Fruit fly (Drosophila melanogaster) whole organism, prepupa: Measurements from ENCODE around the gene CG45065.

Experiments
- Blimp-1 ChIP-seq: fragments of 200-800 bp; sonication (Bioruptor generic); optimal IDR thresholded peaks from 3 replicates; lab custom pipeline; 2017; ENCODE audit warnings: missing biosample characterization, missing genetic modification characterization, mild to moderate bottlenecking, moderate library complexity, missing genetic modification reagents
- CG10669 ChIP-seq: fragments of 200-800 bp; sonication (Bioruptor generic); optimal IDR thresholded peaks from 3 replicates; lab custom pipeline; 2018; ENCODE audit warnings: missing biosample characterization, mild to moderate bottlenecking, missing genetic modification characterization, moderate library complexity
- CG11294 ChIP-seq: fragments of 200-800 bp; sonication (Bioruptor generic); IDR thresholded peaks from 2 replicates; pipeline ENCODE4 v1.3.6; 2022; ENCODE audit warnings: missing biosample characterization, missing genetic modification characterization
- CG11762 ChIP-seq: fragments of 200-800 bp; sonication (Bioruptor generic); optimal IDR thresholded peaks from 3 replicates; lab custom pipeline; 2016; ENCODE audit warnings: missing biosample characterization, missing genetic modification characterization; ENCODE audit not compliant: insufficient read depth
- CG11902 ChIP-seq: fragments of 200-800 bp; sonication (Bioruptor generic); optimal IDR thresholded peaks from 3 replicates; lab custom pipeline; 2016; ENCODE audit warnings: missing biosample characterization, missing genetic modification characterization
- CG15336 ChIP-seq: fragments of 200-800 bp; sonication (Bioruptor generic); IDR thresholded peaks from 2 replicates; pipeline ENCODE4 v1.3.6; 2022; ENCODE audit warnings: missing biosample characterization, missing genetic modification characterization
- CG3032 ChIP-seq: fragments of 200-800 bp; optimal IDR thresholded peaks from 2 replicates; lab custom pipeline; 2019; ENCODE audit warnings: missing biosample characterization, mild to moderate bottlenecking, missing genetic modification characterization, moderate library complexity
- CG31627 ChIP-seq: fragments of 200-800 bp; sonication (Bioruptor generic); optimal IDR thresholded peaks from 3 replicates; lab custom pipeline; 2016; ENCODE audit warnings: missing biosample characterization, missing genetic modification characterization
- CG32006 ChIP-seq: fragments of 200-800 bp; sonication (Bioruptor generic); optimal IDR thresholded peaks from 3 replicates; lab custom pipeline; 2017; ENCODE audit warnings: missing biosample characterization, mild to moderate bottlenecking, missing genetic modification characterization
- CG34406 ChIP-seq: fragments of 200-800 bp; sonication (Bioruptor generic); optimal IDR thresholded peaks from 3 replicates; lab custom pipeline; 2016; ENCODE audit warnings: missing biosample characterization, missing genetic modification characterization
- CG3919 ChIP-seq: fragments of 200-800 bp; sonication (Bioruptor generic); optimal IDR thresholded peaks from 3 replicates; lab custom pipeline; 2016; ENCODE audit warnings: missing biosample characterization, missing genetic modification characterization
- CG4318 ChIP-seq: fragments of 200-800 bp; sonication (Bioruptor generic); optimal IDR thresholded peaks from 3 replicates; lab custom pipeline; 2017; ENCODE audit warnings: missing biosample characterization, mild to moderate bottlenecking, missing genetic modification characterization
- CG6163 ChIP-seq: fragments of 200-800 bp; sonication (Bioruptor generic); IDR thresholded peaks from 3 replicates; pipeline ENCODE4 v1.3.6; 2022; ENCODE audit warnings: missing biosample characterization, missing genetic modification characterization
- CG6276 ChIP-seq: fragments of 200-800 bp; sonication (Bioruptor generic); optimal IDR thresholded peaks from 2 replicates; lab custom pipeline; 2017; ENCODE audit warnings: missing biosample characterization, mild to moderate bottlenecking, missing genetic modification characterization
- CG6808 ChIP-seq: fragments of 200-800 bp; sonication (Bioruptor generic); optimal IDR thresholded peaks from 3 replicates; lab custom pipeline; 2017; ENCODE audit warnings: missing biosample characterization, missing genetic modification characterization, mild to moderate bottlenecking, moderate library complexity, missing genetic modification reagents
- CG7368 ChIP-seq: fragments of 200-800 bp; sonication (Bioruptor generic); optimal IDR thresholded peaks from 3 replicates; lab custom pipeline; 2016; ENCODE audit warnings: missing biosample characterization, missing genetic modification characterization
- CG8119 ChIP-seq: fragments of 200-800 bp; sonication (Bioruptor generic); IDR thresholded peaks from 3 replicates; pipeline ENCODE4 v1.3.6; 2022; ENCODE audit warnings: missing biosample characterization, missing genetic modification characterization
- CG8319 ChIP-seq: fragments of 200-800 bp; sonication (Bioruptor generic); optimal IDR thresholded peaks from 3 replicates; lab custom pipeline; 2016; ENCODE audit warnings: missing biosample characterization, missing genetic modification characterization
- CG8632 ChIP-seq: fragments of 200-800 bp; sonication (Bioruptor generic); optimal IDR thresholded peaks from 3 replicates; lab custom pipeline; 2016; ENCODE audit warnings: missing biosample characterization, missing genetic modification characterization
- CG9139 ChIP-seq: fragments of 200-800 bp; sonication (Bioruptor generic); optimal IDR thresholded peaks from 3 replicates; lab custom pipeline; 2017; ENCODE audit warnings: missing biosample characterization, mild to moderate bottlenecking, missing genetic modification characterization
- Eip75B ChIP-seq: fragments of 200-800 bp; sonication (Bioruptor generic); optimal IDR thresholded peaks from 3 replicates; lab custom pipeline; 2016; ENCODE audit warnings: missing biosample characterization, missing genetic modification characterization
- Eip78C ChIP-seq: fragments of 200-800 bp; sonication (Bioruptor generic); peaks from one replicate; lab custom pipeline; 2016; ENCODE audit warnings: missing biosample characterization, missing genetic modification characterization
- Eip93F ChIP-seq: fragments of 200-800 bp; sonication (Bioruptor generic); optimal IDR thresholded peaks from 2 replicates; lab custom pipeline; 2016; ENCODE audit warnings: missing biosample characterization, mild to moderate bottlenecking, missing genetic modification characterization
- Ets21C ChIP-seq: fragments of 200-800 bp; sonication (Bioruptor generic); optimal IDR thresholded peaks from 3 replicates; lab custom pipeline; 2016; ENCODE audit warnings: missing biosample characterization, missing genetic modification characterization
- Gug ChIP-seq: fragments of 200-800 bp; sonication (Bioruptor generic); IDR thresholded peaks from 2 replicates; pipeline ENCODE4 v1.3.6; 2022; ENCODE audit warnings: missing biosample characterization, missing genetic modification characterization
- Hr38 ChIP-seq: sonication (Bioruptor generic); optimal IDR thresholded peaks from 2 replicates; lab custom pipeline; 2016; ENCODE audit warnings: missing biosample characterization, missing genetic modification characterization
- Hr39 ChIP-seq: fragments of 200-800 bp; sonication (Bioruptor generic); optimal IDR thresholded peaks from 2 replicates; lab custom pipeline; 2016; ENCODE audit warnings: missing biosample characterization, missing genetic modification characterization
- Hr4 ChIP-seq: fragments of 200-800 bp; sonication (Bioruptor generic); optimal IDR thresholded peaks from 3 replicates; lab custom pipeline; 2016; ENCODE audit warnings: missing biosample characterization, missing genetic modification characterization
- Met ChIP-seq: fragments of 200-800 bp; sonication (Bioruptor generic); optimal IDR thresholded peaks from 3 replicates; lab custom pipeline; 2016; ENCODE audit warnings: missing biosample characterization, missing genetic modification characterization
- OdsH ChIP-seq: fragments of 200-800 bp; sonication (Bioruptor generic); optimal IDR thresholded peaks from 3 replicates; lab custom pipeline; 2016; ENCODE audit warnings: missing biosample characterization, missing genetic modification characterization
- Smox ChIP-seq: fragments of 200-800 bp; sonication (Bioruptor generic); optimal IDR thresholded peaks from 3 replicates; lab custom pipeline; 2016; ENCODE audit warnings: missing biosample characterization, missing genetic modification characterization
- Sox102F ChIP-seq: fragments of 200-800 bp; sonication (Bioruptor generic); optimal IDR thresholded peaks from 2 replicates; lab custom pipeline; 2016; ENCODE audit warnings: missing biosample characterization, mild to moderate bottlenecking, missing genetic modification characterization
- Sox15 ChIP-seq: fragments of 200-800 bp; sonication (Bioruptor generic); optimal IDR thresholded peaks from 3 replicates; lab custom pipeline; 2016; ENCODE audit warnings: missing biosample characterization, missing genetic modification characterization
- achi ChIP-seq: fragments of 200-800 bp; sonication (Bioruptor generic); optimal IDR thresholded peaks from 3 replicates; lab custom pipeline; 2016; ENCODE audit warnings: missing biosample characterization, missing genetic modification characterization
- acj6 ChIP-seq: fragments of 200-800 bp; sonication (Bioruptor generic); optimal IDR thresholded peaks from 3 replicates; lab custom pipeline; 2016; ENCODE audit warnings: missing biosample characterization, missing genetic modification characterization
- dac ChIP-seq: fragments of 200-800 bp; sonication (Bioruptor generic); optimal IDR thresholded peaks from 2 replicates; lab custom pipeline; 2017; ENCODE audit warnings: missing biosample characterization, mild to moderate bottlenecking, missing genetic modification characterization
- dsx ChIP-seq: fragments of 200-800 bp; optimal IDR thresholded peaks from 3 replicates; lab custom pipeline; 2019; ENCODE audit warnings: missing biosample characterization, mild to moderate bottlenecking, missing genetic modification characterization, moderate library complexity; ENCODE audit not compliant: poor library complexity, severe bottlenecking
- eg ChIP-seq: fragments of 200-800 bp; sonication (Bioruptor generic); IDR thresholded peaks from 3 replicates; pipeline ENCODE4 v1.3.6; 2022; ENCODE audit warnings: missing biosample characterization, missing genetic modification characterization
- esn ChIP-seq: fragments of 200-800 bp; sonication (Bioruptor generic); optimal IDR thresholded peaks from 2 replicates; lab custom pipeline; 2016; ENCODE audit warnings: missing biosample characterization, mild to moderate bottlenecking, missing genetic modification characterization, moderate library complexity
- fd59A ChIP-seq: fragments of 200-800 bp; sonication (Bioruptor generic); optimal IDR thresholded peaks from 2 replicates; lab custom pipeline; 2017; ENCODE audit warnings: missing biosample characterization, mild to moderate bottlenecking, missing genetic modification characterization, missing genetic modification reagents
- fd85E ChIP-seq: fragments of 200-800 bp; sonication (Bioruptor generic); optimal IDR thresholded peaks from 3 replicates; lab custom pipeline; 2016; ENCODE audit warnings: missing biosample characterization, missing genetic modification characterization
- lz ChIP-seq: fragments of 200-800 bp; sonication (Bioruptor generic); optimal IDR thresholded peaks from 3 replicates; lab custom pipeline; 2016; ENCODE audit warnings: missing biosample characterization, missing genetic modification characterization
- net ChIP-seq: fragments of 200-800 bp; sonication (Bioruptor generic); optimal IDR thresholded peaks from 3 replicates; lab custom pipeline; 2016; ENCODE audit warnings: missing biosample characterization, missing genetic modification characterization
- salr ChIP-seq, 2 experiments: fragments of 200-800 bp; sonication (Bioruptor generic); optimal IDR thresholded peaks; 3 replicates each; lab custom pipeline; 2016 to 2018; ENCODE audit warnings: missing biosample characterization in 2 of 2, missing genetic modification characterization in 2 of 2, mild to moderate bottlenecking in 1 of 2
- spab ChIP-seq: fragments of 200-800 bp; sonication (Bioruptor generic); optimal IDR thresholded peaks from 2 replicates; lab custom pipeline; 2017; ENCODE audit warnings: missing biosample characterization, mild to moderate bottlenecking, missing genetic modification characterization, missing genetic modification reagents
- ss ChIP-seq, 2 experiments: fragments of 200-800 bp; sonication (Bioruptor generic); optimal IDR thresholded peaks; 2 replicates in 1 of 2; 3 replicates in 1 of 2; lab custom pipeline; 2017 to 2018; ENCODE audit warnings: mild to moderate bottlenecking in 2 of 2, missing biosample characterization in 2 of 2, missing genetic modification characterization in 2 of 2, moderate library complexity in 1 of 2
- svp ChIP-seq: fragments of 200-800 bp; sonication (Bioruptor generic); peaks from one replicate; lab custom pipeline; 2016; ENCODE audit warnings: missing biosample characterization, missing genetic modification characterization
- topi ChIP-seq: fragments of 200-800 bp; sonication (Bioruptor generic); optimal IDR thresholded peaks from 3 replicates; lab custom pipeline; 2016; ENCODE audit warnings: missing biosample characterization, missing genetic modification characterization
- vri ChIP-seq: fragments of 200-800 bp; sonication (Bioruptor generic); optimal IDR thresholded peaks from 3 replicates; lab custom pipeline; 2016; ENCODE audit warnings: missing biosample characterization, mild to moderate bottlenecking, missing genetic modification characterization

CG45065 gene

DNA sequence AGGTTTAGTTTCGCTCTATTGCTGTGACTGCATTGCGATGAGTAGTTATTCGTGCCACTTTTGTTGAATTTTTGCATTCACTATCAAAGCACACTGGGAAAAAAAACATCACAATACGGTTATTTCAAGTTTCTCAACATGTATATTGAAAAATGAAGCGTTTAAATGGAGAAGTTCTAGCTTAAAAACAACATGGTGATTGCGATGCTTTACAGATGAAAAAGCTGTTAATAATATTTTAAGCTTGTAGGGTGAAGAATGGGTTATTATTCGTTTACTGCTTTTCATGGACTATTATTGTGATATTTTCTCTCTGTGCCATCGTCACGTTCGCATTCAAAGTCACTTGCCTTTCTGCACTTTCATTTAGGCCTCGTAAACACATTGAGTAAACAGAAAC is 13.9 kb upstream of the CG45065 start:
- TF ChIP-seq spab (GFP tag; lab: Kevin White, UChicago) (no peak), eg (GFP tag; lab: Robert Waterston, UW) (0 out of 3 replicates have a peak, but pooled peaks have one; percentile 19), OdsH (no peak), CG11294 (GFP tag; lab: Robert Waterston, UW) (no peak), CG4318 (GFP tag; lab: Kevin White, UChicago) (no peak), CG8632 (no peak), CG6163 (GFP tag; lab: Robert Waterston, UW) (no peak), achi (GFP tag; lab: Kevin White, UChicago) (no peak), Gug (GFP tag; lab: Robert Waterston, UW) (no peak), fd59A (no peak), esn (GFP tag; lab: Kevin White, UChicago) (no peak), CG11762 (GFP tag; lab: Kevin White, UChicago) (no peak), Eip78C (GFP tag; lab: Kevin White, UChicago) (peak; percentile 68), Hr4 (GFP tag; lab: Kevin White, UChicago) (peak; percentile 61), CG6276 (GFP tag; lab: Kevin White, UChicago) (peak; percentile 39), CG6808 (GFP tag; lab: Kevin White, UChicago) (no peak), CG10669 (no peak), svp (GFP tag; lab: Kevin White, UChicago) (no peak), dac (GFP tag; lab: Kevin White, UChicago) (no peak), CG11902 (no peak), Smox (GFP tag; lab: Kevin White, UChicago) (no peak), CG8319 (no peak), lz (GFP tag; lab: Kevin White, UChicago) (no peak), Hr39 (GFP tag; lab: Kevin White, UChicago) (no peak), vri (GFP tag; lab: Kevin White, UChicago) (no peak), CG32006 (peak; percentile 57), CG3032 (tag; lab: Kevin White, UChicago) (no peak), Eip75B (GFP tag; lab: Kevin White, UChicago) (no peak), CG9139 (GFP tag; lab: Kevin White, UChicago) (no peak), Ets21C (GFP tag; lab: Kevin White, UChicago) (no peak), Sox15 (GFP tag; lab: Kevin White, UChicago) (no peak), fd85E (GFP tag; lab: Kevin White, UChicago) (no peak), CG7368 (GFP tag; lab: Kevin White, UChicago) (no peak), net (GFP tag; lab: Kevin White, UChicago) (no peak), salr (GFP tag; optimal IDR thresholded peaks at IDR 0.05; lab: Kevin White, UChicago) (no peak), CG34406 (GFP tag; lab: Kevin White, UChicago) (no peak), CG8119 (GFP tag; lab: Robert Waterston, UW) (no peak), CG15336 (GFP tag; lab: Robert Waterston, UW) (peak; percentile 32; the same call in 1 of the 2 replicates), acj6 (GFP tag; lab: Kevin White, UChicago) (no peak), CG31627 (GFP tag; lab: Kevin White, UChicago) (no peak), Hr38 (GFP tag; lab: Kevin White, UChicago) (no peak), CG3919 (no peak), Blimp-1 (GFP tag; lab: Kevin White, UChicago) (no peak), Met (GFP tag; lab: Kevin White, UChicago) (no peak), Eip93F (no peak), dsx (GFP tag; lab: Kevin White, UChicago) (no peak), ss (GFP tag; optimal IDR thresholded peaks at IDR 0.05; lab: Kevin White, UChicago) (no peak), Sox102F (GFP tag; lab: Kevin White, UChicago) (no peak), topi (no peak)
